Fruit fly (Drosophila melanogaster) whole organism, embryonic: ENCODE measurements around the gene tmod.

Experiments
- Abd-B ChIP-seq: fragments of 200-800 bp; sonication (Bioruptor generic); optimal IDR thresholded peaks from 2 replicates; lab custom pipeline; 2018; ENCODE audit warnings: missing biosample characterization, mild to moderate bottlenecking, missing genetic modification characterization, moderate library complexity
- Antp ChIP-seq: fragments of 200-800 bp; sonication (Bioruptor generic); optimal IDR thresholded peaks from 3 replicates; lab custom pipeline; 2016; ENCODE audit warnings: missing biosample characterization, missing genetic modification characterization
- Asciz ChIP-seq: fragments of 200-800 bp; sonication (Bioruptor generic); optimal IDR thresholded peaks from 2 replicates; lab custom pipeline; 2017; ENCODE audit warnings: missing biosample characterization, mild to moderate bottlenecking, missing genetic modification characterization, missing genetic modification reagents
- Atf-2 ChIP-seq: fragments of 200-800 bp; sonication (Bioruptor generic); optimal IDR thresholded peaks from 2 replicates; lab custom pipeline; 2016; ENCODE audit warnings: missing biosample characterization, missing genetic modification characterization
- Awh ChIP-seq: fragments of 200-800 bp; sonication (Bioruptor generic); IDR thresholded peaks from 2 replicates; pipeline ENCODE4, ENCODE4 v1.3.6; 2022; ENCODE audit warnings: missing biosample characterization, missing genetic modification characterization
- B-H2 ChIP-seq: fragments of 200-800 bp; sonication (Bioruptor generic); optimal IDR thresholded peaks from 2 replicates; lab custom pipeline; 2018; ENCODE audit warnings: missing biosample characterization, mild to moderate bottlenecking, missing genetic modification characterization
- BtbVII ChIP-seq: fragments of 200-800 bp; sonication (Bioruptor generic); optimal IDR thresholded peaks from 3 replicates; lab custom pipeline; 2017; ENCODE audit warnings: missing biosample characterization, mild to moderate bottlenecking, missing genetic modification characterization
- CG10209 ChIP-seq: fragments of 200-800 bp; sonication (Bioruptor generic); optimal IDR thresholded peaks from 3 replicates; lab custom pipeline; 2017; ENCODE audit warnings: missing biosample characterization, mild to moderate bottlenecking, missing genetic modification characterization, missing genetic modification reagents
- CG10274 ChIP-seq: fragments of 200-800 bp; sonication (Bioruptor generic); optimal IDR thresholded peaks from 3 replicates; lab custom pipeline; 2017; ENCODE audit warnings: missing biosample characterization, mild to moderate bottlenecking, missing genetic modification characterization
- CG10431 ChIP-seq: fragments of 200-800 bp; sonication (Bioruptor generic); optimal IDR thresholded peaks from 3 replicates; lab custom pipeline; 2018; ENCODE audit warnings: missing biosample characterization, mild to moderate bottlenecking, missing genetic modification characterization
- CG11560 ChIP-seq: fragments of 200-800 bp; sonication (Bioruptor generic); IDR thresholded peaks from 3 replicates; pipeline ENCODE4 v1.3.6; 2022; ENCODE audit warnings: missing biosample characterization, missing genetic modification characterization
- CG12769 ChIP-seq: fragments of 200-800 bp; sonication (Bioruptor generic); optimal IDR thresholded peaks from 2 replicates; lab custom pipeline; 2019; ENCODE audit warnings: missing biosample characterization, mild to moderate bottlenecking, missing genetic modification characterization, moderate library complexity
- CG13775 ChIP-seq: fragments of 200-800 bp; sonication (Bioruptor generic); optimal IDR thresholded peaks from 3 replicates; lab custom pipeline; 2017; ENCODE audit warnings: missing biosample characterization, mild to moderate bottlenecking, missing genetic modification characterization
- CG15601 ChIP-seq: fragments of 200-800 bp; sonication (Bioruptor generic); optimal IDR thresholded peaks from 3 replicates; lab custom pipeline; 2019; ENCODE audit warnings: missing biosample characterization, mild to moderate bottlenecking, missing genetic modification characterization, moderate library complexity
- CG34376 ChIP-seq: fragments of 200-800 bp; sonication (Bioruptor generic); optimal IDR thresholded peaks from 2 replicates; lab custom pipeline; 2018; ENCODE audit warnings: missing biosample characterization, mild to moderate bottlenecking, missing genetic modification characterization
- CG3838 ChIP-seq: fragments of 200-800 bp; sonication (Bioruptor generic); optimal IDR thresholded peaks from 3 replicates; lab custom pipeline; 2016; ENCODE audit warnings: missing biosample characterization, missing genetic modification characterization
- CG42726 ChIP-seq: fragments of 200-800 bp; sonication (Bioruptor generic); IDR thresholded peaks from 2 replicates; pipeline ENCODE4 v1.3.6; 2022; ENCODE audit warnings: missing biosample characterization, missing genetic modification characterization; ENCODE audit not compliant: partially characterized antibody
- CG43689 ChIP-seq: fragments of 200-800 bp; sonication (Bioruptor generic); IDR thresholded peaks from 2 replicates; pipeline ENCODE4 v1.3.6; 2022; ENCODE audit warnings: missing biosample characterization, missing genetic modification characterization
- CG6765 ChIP-seq: fragments of 200-800 bp; sonication (Bioruptor generic); optimal IDR thresholded peaks from 3 replicates; lab custom pipeline; 2017; ENCODE audit warnings: missing biosample characterization, mild to moderate bottlenecking, missing genetic modification characterization
- CG7745 ChIP-seq: fragments of 200-800 bp; sonication (Bioruptor generic); optimal IDR thresholded peaks from 2 replicates; lab custom pipeline; 2018; ENCODE audit warnings: missing biosample characterization, mild to moderate bottlenecking, missing genetic modification characterization, moderate library complexity
- CG8944 ChIP-seq: fragments of 200-800 bp; sonication (Bioruptor generic); optimal IDR thresholded peaks from 3 replicates; lab custom pipeline; 2016; ENCODE audit warnings: missing biosample characterization, missing genetic modification characterization
- Camta ChIP-seq: fragments of 200-800 bp; sonication (Bioruptor generic); optimal IDR thresholded peaks from 2 replicates; lab custom pipeline; 2016; ENCODE audit warnings: missing biosample characterization, missing genetic modification characterization
- E2f1 ChIP-seq: fragments of 200-800 bp; sonication (Bioruptor generic); IDR thresholded peaks from 2 replicates; pipeline ENCODE4 v1.3.6; 2022; ENCODE audit warnings: missing biosample characterization, missing genetic modification characterization
- Fer1 ChIP-seq: fragments of 200-800 bp; sonication (Bioruptor generic); optimal IDR thresholded peaks from 2 replicates; lab custom pipeline; 2017; ENCODE audit warnings: missing biosample characterization, mild to moderate bottlenecking, missing genetic modification characterization
- Fer2 ChIP-seq: fragments of 200-800 bp; sonication (Bioruptor generic); optimal IDR thresholded peaks from 2 replicates; lab custom pipeline; 2018; ENCODE audit warnings: missing biosample characterization, mild to moderate bottlenecking, missing genetic modification characterization, moderate library complexity
- HLH54F ChIP-seq: fragments of 200-800 bp; sonication (Bioruptor generic); optimal IDR thresholded peaks from 3 replicates; lab custom pipeline; 2016; ENCODE audit warnings: missing biosample characterization, missing genetic modification characterization
- Mes4 ChIP-seq: fragments of 200-800 bp; sonication (Bioruptor generic); optimal IDR thresholded peaks from 2 replicates; lab custom pipeline; 2016; ENCODE audit warnings: missing biosample characterization, missing genetic modification characterization
- NC2α ChIP-seq: fragments of 200-800 bp; sonication (Bioruptor generic); optimal IDR thresholded peaks from 2 replicates; lab custom pipeline; 2016; ENCODE audit warnings: missing biosample characterization, missing genetic modification characterization
- NFAT ChIP-seq: fragments of 200-800 bp; sonication (Bioruptor generic); IDR thresholded peaks from 2 replicates; pipeline ENCODE4 v1.3.6; 2022; ENCODE audit warnings: missing biosample characterization, missing genetic modification characterization
- al ChIP-seq: fragments of 200-800 bp; sonication (Bioruptor generic); IDR thresholded peaks from 2 replicates; pipeline ENCODE4 v1.3.6; 2022; ENCODE audit warnings: missing biosample characterization, missing genetic modification characterization
- az2 ChIP-seq: fragments of 200-800 bp; sonication (Bioruptor generic); optimal IDR thresholded peaks from 3 replicates; lab custom pipeline; 2016; ENCODE audit warnings: missing biosample characterization, missing genetic modification characterization
- bcd ChIP-seq: fragments of 200-800 bp; sonication (Bioruptor generic); optimal IDR thresholded peaks from 2 replicates; lab custom pipeline; 2017; ENCODE audit warnings: missing biosample characterization, mild to moderate bottlenecking, missing genetic modification characterization
- br ChIP-seq: fragments of >200 bp; optimal IDR thresholded peaks from 2 replicates; lab custom pipeline; 2017
- bsh ChIP-seq, 2 experiments: fragments of 200-800 bp; sonication (Bioruptor generic); optimal IDR thresholded peaks; 2 replicates each; lab custom pipeline; 2017 to 2018; ENCODE audit warnings: mild to moderate bottlenecking in 2 of 2, missing biosample characterization in 2 of 2, missing genetic modification characterization in 2 of 2, moderate library complexity in 1 of 2
- cad ChIP-seq: fragments of >200 bp; optimal IDR thresholded peaks from 2 replicates; lab custom pipeline; 2017; ENCODE audit warnings: missing biosample characterization, missing genetic modification characterization
- cato ChIP-seq: fragments of 200-800 bp; sonication (Bioruptor generic); optimal IDR thresholded peaks from 2 replicates; lab custom pipeline; 2016; ENCODE audit warnings: missing biosample characterization, missing genetic modification characterization, borderline replicate concordance
- disco-r ChIP-seq: fragments of 200-800 bp; sonication (Bioruptor generic); optimal IDR thresholded peaks from 2 replicates; lab custom pipeline; 2016; ENCODE audit warnings: missing biosample characterization, missing genetic modification characterization
- dmrt11E ChIP-seq: fragments of 200-800 bp; sonication (Bioruptor generic); optimal IDR thresholded peaks from 3 replicates; lab custom pipeline; 2018; ENCODE audit warnings: missing biosample characterization, mild to moderate bottlenecking, missing genetic modification characterization, moderate library complexity
- ems ChIP-seq: fragments of 200-800 bp; sonication (Bioruptor generic); optimal IDR thresholded peaks from 3 replicates; lab custom pipeline; 2016; ENCODE audit warnings: missing biosample characterization, missing genetic modification characterization
- lilli ChIP-seq: fragments of 200-800 bp; sonication (Bioruptor generic); optimal IDR thresholded peaks from 3 replicates; lab custom pipeline; 2016; ENCODE audit warnings: missing biosample characterization, missing genetic modification characterization
- nmo ChIP-seq: fragments of 200-800 bp; sonication (Bioruptor generic); optimal IDR thresholded peaks from 2 replicates; lab custom pipeline; 2018; ENCODE audit warnings: missing biosample characterization, mild to moderate bottlenecking, missing genetic modification characterization, moderate library complexity
- pzg ChIP-seq: fragments of 200-800 bp; sonication (Bioruptor generic); optimal IDR thresholded peaks from 3 replicates; lab custom pipeline; 2018; ENCODE audit warnings: missing biosample characterization, mild to moderate bottlenecking, missing genetic modification characterization, moderate library complexity
- sc ChIP-seq, 3 experiments: fragments of >200 bp in 2 of 3; fragments of 200-800 bp in 1 of 3; sonication (Bioruptor generic) in 1 of 3; optimal IDR thresholded peaks; 2 replicates in 2 of 3; 3 replicates in 1 of 3; lab custom pipeline; 2017; ENCODE audit warnings: mild to moderate bottlenecking in 1 of 3, missing biosample characterization in 1 of 3, missing genetic modification characterization in 1 of 3, missing genetic modification reagents in 1 of 3
- scrt ChIP-seq: fragments of 200-800 bp; sonication (Bioruptor generic); optimal IDR thresholded peaks from 2 replicates; lab custom pipeline; 2018; ENCODE audit warnings: missing biosample characterization, mild to moderate bottlenecking, missing genetic modification characterization, moderate library complexity
- seq ChIP-seq: fragments of 200-800 bp; sonication (Bioruptor generic); IDR thresholded peaks from 2 replicates; pipeline ENCODE4 v1.3.6; 2022; ENCODE audit warnings: missing biosample characterization, missing genetic modification characterization
- wek ChIP-seq: fragments of 200-800 bp; sonication (Bioruptor generic); optimal IDR thresholded peaks from 3 replicates; lab custom pipeline; 2018; ENCODE audit warnings: missing biosample characterization, mild to moderate bottlenecking, missing genetic modification characterization, moderate library complexity
- zf30C ChIP-seq: fragments of 200-800 bp; sonication (Bioruptor generic); optimal IDR thresholded peaks from 3 replicates; lab custom pipeline; 2018; ENCODE audit warnings: missing biosample characterization, mild to moderate bottlenecking, missing genetic modification characterization

The tmod gene

dm6 chr3R:30531989-30532653 lies at the start of gene tmod (continued):
- TF ChIP-seq CG8944 (GFP tag; lab: Kevin White, UChicago) (peak; percentile 41), CG12769 (tag; lab: Kevin White, UChicago) (peak; percentile 28), Fer1 (GFP tag; lab: Kevin White, UChicago) (peak; percentile 31), wek (GFP tag; lab: Kevin White, UChicago) (peak; percentile 55), cad (GFP tag; lab: Kevin White, UChicago) (no peak), sc (optimal IDR thresholded peaks at IDR 0.05; lab: Kevin White, UChicago) (no peak), sc (GFP tag; optimal IDR thresholded peaks at IDR 0.05; lab: Kevin White, UChicago) (peak; percentile 55), CG6765 (peak; percentile 3), Atf-2 (GFP tag; lab: Kevin White, UChicago) (peak; percentile 27), CG13775 (GFP tag; lab: Kevin White, UChicago) (peak; percentile 23), disco-r (GFP tag; lab: Kevin White, UChicago) (no peak), seq (GFP tag; lab: Robert Waterston, UW) (no peak), dmrt11E (peak; percentile 62), cato (GFP tag; lab: Kevin White, UChicago) (peak; percentile 9), CG10274 (GFP tag; lab: Kevin White, UChicago) (peak; percentile 8), Awh (GFP tag; lab: Robert Waterston, UW) (no peak), CG42726 (no peak), ems (GFP tag; lab: Kevin White, UChicago) (peak; percentile 13), lilli (peak; percentile 1)

dm6 chr3R:30487828-30488227 lies 44.6 kb upstream of the tmod start, which contains the start of gene Jon99Fii:
Gene Jon99Fii (minus strand): TSS chr3R:30487928.
- TF ChIP-seq br (lab: Kevin White, UChicago) (no peak), Antp (no peak), az2 (GFP tag; lab: Kevin White, UChicago) (no peak), CG10431 (GFP tag; lab: Kevin White, UChicago) (no peak), E2f1 (GFP tag; lab: Robert Waterston, UW) (no peak), Abd-B (GFP tag; lab: Kevin White, UChicago) (no peak), CG11560 (no peak), pzg (GFP tag; lab: Kevin White, UChicago) (no peak), BtbVII (no peak), HLH54F (no peak), al (no peak), B-H2 (GFP tag; lab: Kevin White, UChicago) (no peak), CG43689 (GFP tag; lab: Robert Waterston, UW) (no peak), Mes4 (GFP tag; lab: Kevin White, UChicago) (no peak), Fer2 (tag; lab: Kevin White, UChicago) (no peak), Camta (GFP tag; lab: Kevin White, UChicago) (no peak)

dm6 chr3R:30488663-30489062 lies 43.7 kb upstream of the tmod start, which contains the start of gene Jon99Fi:
Gene Jon99Fi (plus strand): TSS chr3R:30488963.
- TF ChIP-seq lilli (peak; percentile 4), NC2α (no peak)

- TF ChIP-seq bcd (peak; percentile 13), CG15601 (tag; lab: Kevin White, UChicago) (peak; percentile 44), nmo (GFP tag; lab: Kevin White, UChicago) (no peak), Asciz (GFP tag; lab: Kevin White, UChicago) (peak; percentile 27), CG3838 (no peak), CG34376 (no peak), bsh (GFP tag; optimal IDR thresholded peaks at IDR 0.05; lab: Kevin White, UChicago) (peak in 1 of 2 experiments; percentile 17), CG10209 (peak; percentile 14), zf30C (GFP tag; lab: Kevin White, UChicago) (no peak), NFAT (GFP tag; lab: Robert Waterston, UW) (no peak), CG7745 (tag; lab: Kevin White, UChicago) (no peak), scrt (GFP tag; lab: Kevin White, UChicago) (no peak)
Observed at dm6 chr3R:30489797-30490196, 42.6 kb upstream of the tmod start, which contains the start of gene PH4alphaSG2. Gene PH4alphaSG2 (plus strand): TSS chr3R:30490074.
